Worm (Caenorhabditis elegans): Measurements from ENCODE around the gene cpt-6.

- no peak for TF ChIP-seq dao-5 (tag; optimal IDR thresholded peaks at IDR 0.05)
- no peak for TF ChIP-seq him-1 (tag; optimal IDR thresholded peaks at IDR 0.05)
Observed at ce11 chrV:6504131-6504827, 10.6 kb upstream of the cpt-6 start, which contains the start of gene moc-2.

Data from whole organism, L4/young adult.